Worm (Caenorhabditis elegans): ENCODE results near the gene dyci-1.

- TF ChIP-seq nhr-12 (tag; optimal IDR thresholded peaks at IDR 0.05) (no peak), crh-2 (tag; optimal IDR thresholded peaks at IDR 0.05) (no peak), snpc-4 (tag; optimal IDR thresholded peaks at IDR 0.05) (no peak), ZK546.5 (tag; optimal IDR thresholded peaks at IDR 0.05) (no peak), ceh-82 (tag; optimal IDR thresholded peaks at IDR 0.05) (no peak)
Measured at ce11 chrIV:6803294-6803693, 18.2 kb upstream of the dyci-1 start.

Data from whole organism, L2 larva.